Fruit fly (Drosophila melanogaster) whole organism, embryonic: Measurements from ENCODE around the gene Mbs.
A peak's percentile ranks its signal among the peaks of the same experiment; 100 is the strongest.

Source experiments
- Adf1 ChIP-seq: fragments of 200-800 bp; sonication (Bioruptor generic); IDR thresholded peaks from 2 replicates; pipeline ENCODE4 v1.3.6; 2022; ENCODE audit warnings: missing biosample characterization, missing genetic modification characterization
- Asciz ChIP-seq: fragments of 200-800 bp; sonication (Bioruptor generic); optimal IDR thresholded peaks from 2 replicates; lab custom pipeline; 2017; ENCODE audit warnings: missing biosample characterization, mild to moderate bottlenecking, missing genetic modification characterization, missing genetic modification reagents
- B-H2 ChIP-seq: fragments of 200-800 bp; sonication (Bioruptor generic); optimal IDR thresholded peaks from 2 replicates; lab custom pipeline; 2018; ENCODE audit warnings: missing biosample characterization, mild to moderate bottlenecking, missing genetic modification characterization
- Blimp-1 ChIP-seq: fragments of 200-800 bp; sonication (Bioruptor generic); optimal IDR thresholded peaks from 3 replicates; lab custom pipeline; 2018; ENCODE audit warnings: missing biosample characterization, missing genetic modification characterization, mild to moderate bottlenecking, moderate library complexity, missing genetic modification reagents
- CG14441 ChIP-seq: fragments of 200-800 bp; sonication (Bioruptor generic); IDR thresholded peaks from 2 replicates; pipeline ENCODE4 v1.3.6; 2022; ENCODE audit warnings: missing biosample characterization, missing genetic modification characterization
- CG14667 ChIP-seq: fragments of 200-800 bp; sonication (Bioruptor generic); IDR thresholded peaks from 2 replicates; pipeline ENCODE4 v1.3.6; 2022; ENCODE audit warnings: missing biosample characterization, missing genetic modification characterization
- CG16813 ChIP-seq: fragments of 200-800 bp; sonication (Bioruptor generic); IDR thresholded peaks from 3 replicates; pipeline ENCODE4 v1.3.6; 2022; ENCODE audit warnings: missing biosample characterization, missing genetic modification characterization; ENCODE audit not compliant: partially characterized antibody
- CG17829 ChIP-seq: fragments of 200-800 bp; optimal IDR thresholded peaks from 2 replicates; lab custom pipeline; 2019; ENCODE audit warnings: missing biosample characterization, mild to moderate bottlenecking, missing genetic modification characterization, moderate library complexity
- CG18262 ChIP-seq: fragments of 200-800 bp; optimal IDR thresholded peaks from 3 replicates; lab custom pipeline; 2019; ENCODE audit warnings: missing biosample characterization, mild to moderate bottlenecking, missing genetic modification characterization, moderate library complexity
- CG32532 ChIP-seq: fragments of 200-800 bp; sonication (Bioruptor generic); IDR thresholded peaks from 2 replicates; pipeline ENCODE4 v1.3.6; 2022; ENCODE audit warnings: missing biosample characterization, missing genetic modification characterization
- CG3726 ChIP-seq: fragments of 200-800 bp; sonication (Bioruptor generic); IDR thresholded peaks from 3 replicates; pipeline ENCODE4, ENCODE4 v1.3.6; 2022; ENCODE audit warnings: missing biosample characterization, missing genetic modification characterization
- CG3838 ChIP-seq: fragments of 200-800 bp; sonication (Bioruptor generic); optimal IDR thresholded peaks from 3 replicates; lab custom pipeline; 2016; ENCODE audit warnings: missing biosample characterization, missing genetic modification characterization
- CG3847 ChIP-seq: fragments of 200-800 bp; sonication (Bioruptor generic); IDR thresholded peaks from 2 replicates; pipeline ENCODE4 v1.3.6; 2022; ENCODE audit warnings: missing biosample characterization, missing genetic modification characterization
- CG43689 ChIP-seq: fragments of 200-800 bp; sonication (Bioruptor generic); IDR thresholded peaks from 2 replicates; pipeline ENCODE4 v1.3.6; 2022; ENCODE audit warnings: missing biosample characterization, missing genetic modification characterization
- CG4730 ChIP-seq: fragments of 200-800 bp; sonication (Bioruptor generic); IDR thresholded peaks from 2 replicates; pipeline ENCODE4 v1.3.6; 2022; ENCODE audit warnings: missing biosample characterization, missing genetic modification characterization
- CG5953 ChIP-seq: fragments of 200-800 bp; sonication (Bioruptor generic); IDR thresholded peaks from 2 replicates; pipeline ENCODE4 v1.3.6; 2022; ENCODE audit warnings: missing biosample characterization, missing genetic modification characterization
- CG6791 ChIP-seq: fragments of 200-800 bp; sonication (Bioruptor generic); IDR thresholded peaks from 3 replicates; pipeline ENCODE4 v1.3.6; 2022; ENCODE audit warnings: missing biosample characterization, missing genetic modification characterization; ENCODE audit not compliant: partially characterized antibody
- CG8924 ChIP-seq: fragments of 200-800 bp; optimal IDR thresholded peaks from 3 replicates; lab custom pipeline; 2019; ENCODE audit warnings: missing biosample characterization, mild to moderate bottlenecking, missing genetic modification characterization, moderate library complexity
- CG8944 ChIP-seq: fragments of 200-800 bp; sonication (Bioruptor generic); optimal IDR thresholded peaks from 3 replicates; lab custom pipeline; 2016; ENCODE audit warnings: missing biosample characterization, missing genetic modification characterization
- CG9817 ChIP-seq: fragments of 200-800 bp; sonication (Bioruptor generic); optimal IDR thresholded peaks from 2 replicates; lab custom pipeline; 2018; ENCODE audit warnings: missing biosample characterization, mild to moderate bottlenecking, missing genetic modification characterization, moderate library complexity
- D ChIP-seq, 2 experiments: fragments of 200-800 bp in 1 of 2; fragments of >200 bp in 1 of 2; sonication (Bioruptor generic) in 1 of 2; optimal IDR thresholded peaks; 2 replicates in 1 of 2; 3 replicates in 1 of 2; lab custom pipeline; 2017; ENCODE audit warnings: mild to moderate bottlenecking in 1 of 2, missing biosample characterization in 1 of 2, missing genetic modification characterization in 1 of 2, missing genetic modification reagents in 1 of 2
- E2f2 ChIP-seq: fragments of 200-800 bp; sonication (Bioruptor generic); IDR thresholded peaks from 2 replicates; pipeline ENCODE4 v1.3.6; 2022; ENCODE audit warnings: missing biosample characterization, missing genetic modification characterization
- Elba2 ChIP-seq: fragments of 200-800 bp; sonication (Bioruptor generic); optimal IDR thresholded peaks from 3 replicates; lab custom pipeline; 2016; ENCODE audit warnings: missing biosample characterization, missing genetic modification characterization
- Gug ChIP-seq: fragments of 200-800 bp; sonication (Bioruptor generic); IDR thresholded peaks from 4 replicates; pipeline ENCODE4 v1.3.6; 2022; ENCODE audit warnings: missing biosample characterization, missing genetic modification characterization
- Hey ChIP-seq: fragments of 200-800 bp; sonication (Bioruptor generic); optimal IDR thresholded peaks from 3 replicates; lab custom pipeline; 2018; ENCODE audit warnings: missing biosample characterization, mild to moderate bottlenecking, missing genetic modification characterization
- Hmr ChIP-seq: fragments of 200-800 bp; sonication (Bioruptor generic); optimal IDR thresholded peaks from 3 replicates; lab custom pipeline; 2017; ENCODE audit warnings: mild to moderate bottlenecking, missing biosample characterization, missing genetic modification reagents, missing genetic modification characterization
- Hr39 ChIP-seq: fragments of >200 bp; optimal IDR thresholded peaks from 2 replicates; lab custom pipeline; 2017
- Hr51 ChIP-seq, 2 experiments: fragments of 200-800 bp; sonication (Bioruptor generic); optimal IDR thresholded peaks; 2 replicates in 1 of 2; 3 replicates in 1 of 2; lab custom pipeline; 2016 to 2018; ENCODE audit warnings: missing biosample characterization in 2 of 2, missing genetic modification characterization in 2 of 2, mild to moderate bottlenecking in 1 of 2, moderate library complexity in 1 of 2
- Hsf ChIP-seq: fragments of 200-800 bp; sonication (Bioruptor generic); optimal IDR thresholded peaks from 3 replicates; lab custom pipeline; 2016; ENCODE audit warnings: missing biosample characterization, missing genetic modification characterization
- Ravus ChIP-seq: fragments of 200-800 bp; sonication (Bioruptor generic); IDR thresholded peaks from 2 replicates; pipeline ENCODE4 v1.3.6; 2022; ENCODE audit warnings: missing biosample characterization, missing genetic modification characterization
- Sin3A ChIP-seq: fragments of >200 bp; optimal IDR thresholded peaks from 2 replicates; lab custom pipeline; 2018
- ato ChIP-seq: fragments of 200-800 bp; sonication (Bioruptor generic); IDR thresholded peaks from 2 replicates; pipeline ENCODE4 v1.3.6; 2022; ENCODE audit warnings: missing biosample characterization, missing genetic modification characterization; ENCODE audit not compliant: partially characterized antibody
- az2 ChIP-seq: fragments of 200-800 bp; sonication (Bioruptor generic); optimal IDR thresholded peaks from 3 replicates; lab custom pipeline; 2016; ENCODE audit warnings: missing biosample characterization, missing genetic modification characterization
- br ChIP-seq: fragments of >200 bp; optimal IDR thresholded peaks from 2 replicates; lab custom pipeline; 2017
- btn ChIP-seq: fragments of 200-800 bp; sonication (Bioruptor generic); optimal IDR thresholded peaks from 2 replicates; lab custom pipeline; 2016; ENCODE audit warnings: missing biosample characterization, missing genetic modification characterization
- dati ChIP-seq: fragments of 200-800 bp; sonication (Bioruptor generic); IDR thresholded peaks from 2 replicates; pipeline ENCODE4 v1.3.6; 2022; ENCODE audit warnings: missing biosample characterization, missing genetic modification characterization
- dmrt99B ChIP-seq: fragments of 200-800 bp; sonication (Bioruptor generic); optimal IDR thresholded peaks from 2 replicates; lab custom pipeline; 2018; ENCODE audit warnings: missing biosample characterization, mild to moderate bottlenecking, missing genetic modification characterization, moderate library complexity
- esg ChIP-seq: fragments of 200-800 bp; sonication (Bioruptor generic); conservative IDR thresholded peaks from 2 replicates; pipeline ENCODE4 v1.3.6; 2022; ENCODE audit warnings: missing biosample characterization, missing genetic modification characterization
- ewg ChIP-seq: fragments of 200-800 bp; sonication (Bioruptor generic); optimal IDR thresholded peaks from 3 replicates; lab custom pipeline; 2017; ENCODE audit warnings: mild to moderate bottlenecking, missing biosample characterization, missing genetic modification reagents, missing genetic modification characterization
- ftz-f1 ChIP-seq: fragments of 200-800 bp; sonication (Bioruptor generic); optimal IDR thresholded peaks from 2 replicates; lab custom pipeline; 2016; ENCODE audit warnings: missing biosample characterization, missing genetic modification characterization
- gsb-n ChIP-seq: fragments of 200-800 bp; sonication (Bioruptor generic); optimal IDR thresholded peaks from 3 replicates; lab custom pipeline; 2018; ENCODE audit warnings: missing biosample characterization, mild to moderate bottlenecking, missing genetic modification characterization
- hth ChIP-seq: fragments of >200 bp; optimal IDR thresholded peaks from 2 replicates; lab custom pipeline; 2017; ENCODE audit warnings: inconsistent platforms
- kni ChIP-seq: fragments of 200-800 bp; sonication (Bioruptor generic); optimal IDR thresholded peaks from 3 replicates; lab custom pipeline; 2017; ENCODE audit warnings: mild to moderate bottlenecking, missing biosample characterization, missing genetic modification reagents, missing genetic modification characterization
- nerfin-2 ChIP-seq: fragments of 200-800 bp; sonication (Bioruptor generic); IDR thresholded peaks from 2 replicates; pipeline ENCODE4 v1.3.6; 2022; ENCODE audit warnings: missing biosample characterization, missing genetic modification characterization; ENCODE audit not compliant: partially characterized antibody
- scrt ChIP-seq: fragments of 200-800 bp; sonication (Bioruptor generic); optimal IDR thresholded peaks from 2 replicates; lab custom pipeline; 2018; ENCODE audit warnings: missing biosample characterization, mild to moderate bottlenecking, missing genetic modification characterization, moderate library complexity
- sim ChIP-seq: fragments of 200-800 bp; sonication (Bioruptor generic); IDR thresholded peaks from 2 replicates; pipeline ENCODE4 v1.3.6; 2022; ENCODE audit warnings: missing biosample characterization, missing genetic modification characterization
- sr ChIP-seq: fragments of 200-800 bp; sonication (Bioruptor generic); IDR thresholded peaks from 3 replicates; pipeline ENCODE4 v1.3.6; 2022; ENCODE audit warnings: missing biosample characterization, missing genetic modification characterization
- tx ChIP-seq: fragments of 200-800 bp; sonication (Bioruptor generic); optimal IDR thresholded peaks from 2 replicates; lab custom pipeline; 2016; ENCODE audit warnings: missing biosample characterization, missing genetic modification characterization
- vvl ChIP-seq: fragments of 200-800 bp; sonication (Bioruptor generic); IDR thresholded peaks from 2 replicates; pipeline ENCODE4 v1.3.6; 2022; ENCODE audit warnings: missing biosample characterization, missing genetic modification characterization

Mbs gene

dm6 chr3L:16026065-16026789, 25.5 kb upstream of the Mbs start (continued):
- TF ChIP-seq Elba2 (GFP tag; lab: Kevin White, UChicago) (no peak), CG3847 (no peak), Hr39 (lab: Kevin White, UChicago) (no peak), CG3838 (GFP tag; lab: Kevin White, UChicago) (peak; percentile 23), CG8924 (tag; lab: Kevin White, UChicago) (peak; percentile 54), B-H2 (peak; percentile 23), ato (GFP tag; lab: Robert Waterston, UW) (0 out of 2 replicates have a peak, but pooled peaks have one; percentile 8), CG17829 (tag; lab: Kevin White, UChicago) (no peak), kni (peak; percentile 94), CG5953 (GFP tag; lab: Robert Waterston, UW) (no peak; the same call in 1 of the 2 replicates), CG9817 (tag; lab: Kevin White, UChicago) (no peak), CG4730 (GFP tag; lab: Robert Waterston, UW) (no peak; the same call in 1 of the 2 replicates), dmrt99B (tag; lab: Kevin White, UChicago) (peak; percentile 28), Ravus (GFP tag; lab: Robert Waterston, UW) (no peak), dati (GFP tag; lab: Robert Waterston, UW) (no peak), btn (GFP tag; lab: Kevin White, UChicago) (peak; percentile 19), CG16813 (GFP tag; lab: Robert Waterston, UW) (no peak), E2f2 (peak; percentile 55), scrt (GFP tag; lab: Kevin White, UChicago) (peak; percentile 36), Sin3A (lab: Kevin White, UChicago) (no peak), Hmr (peak; percentile 68), sr (0 out of 3 replicates have a peak, but pooled peaks have one; percentile 55), ewg (GFP tag; lab: Kevin White, UChicago) (peak; percentile 50), CG8944 (peak; percentile 48), CG18262 (tag; lab: Kevin White, UChicago) (peak; percentile 40), esg (no peak), Asciz (GFP tag; lab: Kevin White, UChicago) (peak; percentile 73), D (optimal IDR thresholded peaks at IDR 0.05; lab: Kevin White, UChicago) (no peak), D (GFP tag; optimal IDR thresholded peaks at IDR 0.05; lab: Kevin White, UChicago) (peak; percentile 66), vvl (GFP tag; lab: Robert Waterston, UW) (peak; percentile 74), Hr51 (GFP tag; optimal IDR thresholded peaks at IDR 0.05; lab: Kevin White, UChicago) (peak; percentile 33 to 68), Hey (tag; lab: Kevin White, UChicago) (peak; percentile 80), az2 (peak; percentile 27), sim (GFP tag; lab: Robert Waterston, UW) (0 out of 2 replicates have a peak, but pooled peaks have one; percentile 34), CG14441 (peak; percentile 6; the same call in 1 of the 2 replicates), CG14667 (GFP tag; lab: Robert Waterston, UW) (no peak), gsb-n (peak; percentile 55), nerfin-2 (no peak), Hsf (GFP tag; lab: Kevin White, UChicago) (peak; percentile 48), hth (lab: Kevin White, UChicago) (no peak), Blimp-1 (GFP tag; lab: Kevin White, UChicago) (peak; percentile 61), tx (GFP tag; lab: Kevin White, UChicago) (no peak), br (lab: Kevin White, UChicago) (no peak), Gug (no peak; the same call in 3 of the 4 replicates), ftz-f1 (GFP tag; lab: Kevin White, UChicago) (peak; percentile 63), CG3726 (no peak), CG43689 (GFP tag; lab: Robert Waterston, UW) (0 out of 2 replicates have a peak, but pooled peaks have one; percentile 20), Adf1 (GFP tag; lab: Robert Waterston, UW) (peak; percentile 57; the same call in 1 of the 2 replicates), CG32532 (GFP tag; lab: Robert Waterston, UW) (peak; percentile 14; the same call in 1 of the 2 replicates), CG6791 (GFP tag; lab: Robert Waterston, UW) (no peak)
